Worm (Caenorhabditis elegans) whole organism, midembryonic: ENCODE results near the gene nhr-202.

Experiments used
- flt-1 ChIP-seq: fragments of 200-800 bp; sonication (Bioruptor generic); IDR thresholded peaks from 2 replicates; pipeline ENCODE4 v1.3.6; 2022; ENCODE audit warnings: missing genetic modification characterization, missing compliant biosample characterization
- ztf-29 ChIP-seq: fragments of 200-800 bp; sonication (Bioruptor generic); IDR thresholded peaks from 2 replicates; pipeline ENCODE4 v1.3.6; 2022; ENCODE audit warnings: missing genetic modification reagents, missing genetic modification characterization, missing compliant biosample characterization

ce11 chrV:484285-484890 is 22.0 kb downstream of the nhr-202 start, which contains the start of gene nhr-212:
- TF ChIP-seq flt-1 (no peak), ztf-29 (no peak)
